Fruit fly (Drosophila melanogaster) Kc167 (cell line): ENCODE measurements around the gene TotF.

Source experiments
- Myc ChIP-seq: fragments of >200 bp; optimal IDR thresholded peaks from 2 replicates; lab custom pipeline; 2017; ENCODE audit warnings: missing external identifiers
- Sin3A ChIP-seq: fragments of >200 bp; optimal IDR thresholded peaks from 2 replicates; lab custom pipeline; 2018; ENCODE audit warnings: missing external identifiers
- h ChIP-seq: fragments of >200 bp; optimal IDR thresholded peaks from 3 replicates; lab custom pipeline; 2018; ENCODE audit warnings: missing external identifiers
- insv ChIP-seq: fragments of >200 bp; optimal IDR thresholded peaks from 3 replicates; lab custom pipeline; 2018; ENCODE audit warnings: missing external identifiers
- psq ChIP-seq: fragments of >200 bp; optimal IDR thresholded peaks from 2 replicates; lab custom pipeline; 2017; ENCODE audit warnings: missing external identifiers
- ttk ChIP-seq: sonication (Bioruptor generic); optimal IDR thresholded peaks from 2 replicates; lab custom pipeline; 2017; ENCODE audit warnings: missing external identifiers

Gene TotF

DNA sequence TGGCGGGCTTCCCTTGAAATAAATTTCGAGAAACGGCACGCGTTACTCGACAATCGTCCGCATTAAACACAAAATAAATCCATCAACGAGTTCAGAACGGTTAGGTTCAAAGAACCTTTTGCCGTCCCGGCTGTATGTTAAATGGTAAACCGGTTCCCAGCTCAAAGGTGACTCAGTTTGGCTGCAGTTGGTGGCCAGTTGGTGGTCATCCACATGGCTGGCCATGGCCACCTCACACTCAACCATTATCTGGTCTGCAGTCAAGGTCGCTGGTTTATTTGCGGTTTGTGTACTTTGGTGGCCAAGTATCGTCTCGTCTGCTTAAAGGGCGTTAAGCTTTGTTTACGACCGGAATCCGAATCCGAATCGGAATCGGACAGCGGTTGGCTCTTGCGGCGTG, 42.7 kb downstream of the TotF start:
- no peak for TF ChIP-seq Myc (lab: Kevin White, UChicago)
- TF ChIP-seq h (lab: Kevin White, UChicago): no peak
- TF ChIP-seq insv (lab: Kevin White, UChicago): no peak
- no peak for TF ChIP-seq Sin3A
- TF ChIP-seq ttk (lab: Kevin White, UChicago): no peak
- TF ChIP-seq psq (lab: Kevin White, UChicago): no peak

DNA sequence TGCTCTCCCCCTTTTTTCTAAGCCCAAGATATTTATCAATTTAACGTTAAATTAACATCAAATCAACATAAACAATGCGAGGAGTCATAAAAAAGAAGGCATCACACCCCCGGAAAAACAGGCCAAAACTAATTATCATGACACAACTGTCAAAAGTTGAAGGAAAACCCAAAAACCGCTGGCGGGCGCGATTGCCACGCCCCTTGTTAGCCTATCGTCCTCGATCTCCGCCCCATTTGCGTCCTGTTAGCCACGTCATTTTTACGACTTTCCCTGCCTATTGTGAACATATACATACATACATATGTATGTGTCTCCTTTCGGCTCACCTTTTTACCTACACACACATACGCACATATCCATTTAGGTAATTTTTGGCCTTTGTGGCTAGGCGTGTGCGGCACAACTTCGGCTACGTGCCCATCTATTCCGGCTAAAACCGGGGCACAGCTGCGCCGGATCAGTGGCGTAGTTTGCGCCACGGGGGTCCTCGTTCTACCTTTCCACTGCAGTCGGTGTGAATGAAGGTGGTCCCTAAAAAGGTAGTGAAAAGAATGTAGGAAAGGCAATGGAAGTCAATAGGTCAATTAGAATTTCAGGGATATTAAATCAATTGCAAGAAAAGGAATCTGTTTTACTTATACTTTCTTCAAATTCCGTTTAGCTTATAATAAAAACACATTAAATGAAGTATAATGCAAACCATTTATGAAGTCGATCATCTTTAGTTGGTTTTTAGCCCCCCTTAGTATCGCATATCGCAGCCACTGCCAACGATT, 45.4 kb downstream of the TotF start:
- TF ChIP-seq ttk (lab: Kevin White, UChicago): no peak
- no peak for TF ChIP-seq psq (lab: Kevin White, UChicago)

DNA sequence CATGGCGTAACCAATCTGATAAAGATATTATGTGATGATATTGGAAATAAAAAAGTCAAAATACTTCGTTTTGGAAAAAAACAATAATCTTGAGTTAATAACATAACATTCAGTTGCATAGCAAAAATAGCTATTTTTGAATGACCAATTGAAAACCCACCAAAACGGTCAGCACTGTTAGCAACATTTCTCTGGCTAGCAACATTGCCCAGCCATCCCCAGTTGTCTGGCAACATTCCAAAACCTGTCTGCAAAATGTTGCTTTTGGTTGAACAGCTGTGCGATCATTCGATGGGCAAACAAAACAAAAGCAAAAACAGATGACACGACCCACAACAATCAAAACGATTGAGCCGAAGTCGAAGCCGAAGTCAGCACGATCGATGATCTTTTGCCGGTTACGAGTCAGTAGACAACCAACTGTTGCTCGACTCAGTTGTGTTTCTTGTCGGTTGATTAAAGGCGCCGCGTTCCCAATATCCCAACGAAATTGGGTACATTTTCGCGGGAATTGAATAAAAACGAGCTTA, 46.6 kb downstream of the TotF start:
- no peak for TF ChIP-seq insv (lab: Kevin White, UChicago)
- TF ChIP-seq Myc (lab: Kevin White, UChicago): no peak
- TF ChIP-seq h (lab: Kevin White, UChicago): no peak
- TF ChIP-seq ttk (lab: Kevin White, UChicago): no peak
- TF ChIP-seq Sin3A: no peak
